Worm (Caenorhabditis elegans) whole organism, midembryonic: ENCODE results near the gene F35A5.8.

Experiments used
- flt-1 ChIP-seq: fragments of 200-800 bp; sonication (Bioruptor generic); IDR thresholded peaks from 2 replicates; pipeline ENCODE4 v1.3.6; 2022; ENCODE audit warnings: missing genetic modification characterization, missing compliant biosample characterization
- ref-1 ChIP-seq: fragments of 200-800 bp; sonication (Bioruptor generic); conservative IDR thresholded peaks from 2 replicates; pipeline ENCODE4 v1.3.6; 2022; ENCODE audit warnings: missing genetic modification reagents, missing genetic modification characterization, missing compliant biosample characterization
- ztf-23 ChIP-seq: fragments of 200-800 bp; sonication (Bioruptor generic); IDR thresholded peaks from 2 replicates; pipeline ENCODE4 v1.3.6; 2022; ENCODE audit warnings: missing genetic modification reagents, missing genetic modification characterization, missing compliant biosample characterization
- ztf-29 ChIP-seq: fragments of 200-800 bp; sonication (Bioruptor generic); IDR thresholded peaks from 2 replicates; pipeline ENCODE4 v1.3.6; 2022; ENCODE audit warnings: missing genetic modification reagents, missing genetic modification characterization, missing compliant biosample characterization

ce11 chrX:3792715-3793114, 10.5 kb downstream of the F35A5.8 start, which contains the start of gene idpp-5:
- TF ChIP-seq ztf-23 (GFP tag; lab: Robert Waterston, UW) (no peak), ztf-29 (GFP tag; lab: Robert Waterston, UW) (no peak), ref-1 (GFP tag; lab: Robert Waterston, UW) (no peak), flt-1 (no peak)
